Worm (Caenorhabditis elegans) whole organism, midembryonic: ENCODE data around the gene glb-4.

ENCODE experiments used
- T22C8.4 ChIP-seq: fragments of 200-800 bp; sonication (Bioruptor generic); IDR thresholded peaks from 2 replicates; pipeline ENCODE4 v1.3.6; 2022; ENCODE audit warnings: missing genetic modification characterization, missing compliant biosample characterization
- cog-1 ChIP-seq: sonication (generic microtip); optimal IDR thresholded peaks from 2 replicates; lab custom pipeline; 2016; ENCODE audit warnings: missing genetic modification characterization, missing compliant biosample characterization
- flt-1 ChIP-seq: fragments of 200-800 bp; sonication (Bioruptor generic); IDR thresholded peaks from 2 replicates; pipeline ENCODE4 v1.3.6; 2022; ENCODE audit warnings: missing genetic modification characterization, missing compliant biosample characterization
- klf-2 ChIP-seq: fragments of 200-800 bp; sonication (Bioruptor generic); conservative IDR thresholded peaks from 2 replicates; pipeline ENCODE4 v1.3.6; 2022; ENCODE audit warnings: missing genetic modification reagents, missing genetic modification characterization, missing compliant biosample characterization
- med-1 ChIP-seq: sonication (generic microtip); optimal IDR thresholded peaks from 2 replicates; lab custom pipeline; 2017; ENCODE audit warnings: missing genetic modification characterization, mild to moderate bottlenecking, missing compliant biosample characterization, antibody characterized with exemption, missing genetic modification reagents; ENCODE audit not compliant: insufficient read depth
- ref-1 ChIP-seq: fragments of 200-800 bp; sonication (Bioruptor generic); conservative IDR thresholded peaks from 2 replicates; pipeline ENCODE4 v1.3.6; 2022; ENCODE audit warnings: missing genetic modification reagents, missing genetic modification characterization, missing compliant biosample characterization
- tab-1 ChIP-seq: fragments of 200-800 bp; sonication (Bioruptor generic); IDR thresholded peaks from 2 replicates; pipeline ENCODE4 v1.3.6; 2022; ENCODE audit warnings: missing genetic modification characterization, missing compliant biosample characterization
- ztf-23 ChIP-seq: fragments of 200-800 bp; sonication (Bioruptor generic); IDR thresholded peaks from 2 replicates; pipeline ENCODE4 v1.3.6; 2022; ENCODE audit warnings: missing genetic modification reagents, missing genetic modification characterization, missing compliant biosample characterization
- ztf-29 ChIP-seq: fragments of 200-800 bp; sonication (Bioruptor generic); IDR thresholded peaks from 2 replicates; pipeline ENCODE4 v1.3.6; 2022; ENCODE audit warnings: missing genetic modification reagents, missing genetic modification characterization, missing compliant biosample characterization

Gene glb-4

DNA sequence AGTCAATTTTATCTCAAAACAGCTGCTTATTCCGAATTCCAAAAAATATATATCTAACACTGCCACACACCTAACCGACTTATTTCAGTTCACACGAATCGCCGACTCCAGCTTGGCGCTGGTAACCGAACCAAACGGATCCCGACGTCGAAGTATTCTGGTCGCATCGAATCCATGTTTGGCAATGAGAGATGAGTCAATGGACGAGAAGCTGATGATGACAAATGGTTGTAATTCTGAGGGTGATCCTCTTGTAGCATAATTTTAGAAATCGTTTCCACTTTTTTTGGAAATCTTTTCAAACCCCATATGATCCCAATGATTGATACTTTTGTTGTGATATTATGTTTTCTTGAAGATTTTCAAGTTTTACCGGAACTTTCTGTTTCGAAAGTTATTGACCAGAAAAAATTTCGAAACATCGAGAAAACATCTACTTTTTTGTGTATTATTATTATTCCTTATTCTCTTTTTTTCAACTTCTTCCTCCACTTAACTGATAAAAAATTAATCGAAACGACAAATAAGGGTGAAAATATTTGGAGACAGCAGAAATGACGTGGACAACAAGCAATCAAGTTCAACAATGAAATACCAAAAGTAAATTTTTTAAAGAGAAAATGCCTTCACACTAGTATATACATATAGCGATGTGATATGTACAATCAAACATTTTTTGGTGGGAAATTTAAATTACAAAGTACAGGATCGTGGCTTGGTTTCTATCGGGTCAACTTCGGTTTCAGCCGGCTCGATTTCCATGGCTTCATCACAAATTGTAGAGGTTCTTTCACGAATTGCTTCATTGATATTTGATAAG, 39.1 kb upstream of the glb-4 start:
- TF ChIP-seq cog-1 (tag; lab: Kevin White, UChicago) = no peak
- no peak for TF ChIP-seq ztf-29 (GFP tag; lab: Robert Waterston, UW)
- TF ChIP-seq med-1 (GFP tag; lab: Kevin White, UChicago) = no peak
- no peak for TF ChIP-seq ref-1 (GFP tag; lab: Robert Waterston, UW)
- no peak for TF ChIP-seq tab-1 (GFP tag; lab: Robert Waterston, UW)

DNA sequence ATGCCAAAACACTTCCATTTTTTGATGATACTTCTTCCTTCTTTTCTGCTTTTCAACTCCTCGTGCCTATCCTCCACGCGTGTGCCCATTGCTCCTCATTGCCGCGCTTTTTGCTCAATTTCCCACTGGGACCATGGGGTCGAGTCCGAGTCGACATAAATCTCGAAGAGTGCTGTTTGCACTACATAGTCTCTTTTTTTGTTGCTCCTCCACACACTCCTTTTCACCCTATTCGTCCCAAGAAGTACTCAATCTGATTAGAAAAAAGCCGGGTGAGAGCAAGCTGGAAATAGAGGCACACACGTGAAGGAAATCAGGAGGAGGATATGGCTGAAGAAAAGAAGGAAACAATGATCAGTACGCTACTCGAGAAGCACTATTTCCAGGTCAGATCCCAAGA, 31.6 kb upstream of the glb-4 start, which contains the start of gene arrd-6:
TSS of gene arrd-6 (plus strand) at position 169 of the 400 bp plus-strand sequence.
- TF ChIP-seq T22C8.4 (GFP tag; lab: Robert Waterston, UW) (no peak), cog-1 (tag; lab: Kevin White, UChicago) (no peak), tab-1 (GFP tag; lab: Robert Waterston, UW) (no peak), flt-1 (no peak), ztf-29 (GFP tag; lab: Robert Waterston, UW) (no peak), ref-1 (GFP tag; lab: Robert Waterston, UW) (no peak), klf-2 (GFP tag; lab: Robert Waterston, UW) (no peak), ztf-23 (GFP tag; lab: Robert Waterston, UW) (no peak), med-1 (GFP tag; lab: Kevin White, UChicago) (no peak)

DNA sequence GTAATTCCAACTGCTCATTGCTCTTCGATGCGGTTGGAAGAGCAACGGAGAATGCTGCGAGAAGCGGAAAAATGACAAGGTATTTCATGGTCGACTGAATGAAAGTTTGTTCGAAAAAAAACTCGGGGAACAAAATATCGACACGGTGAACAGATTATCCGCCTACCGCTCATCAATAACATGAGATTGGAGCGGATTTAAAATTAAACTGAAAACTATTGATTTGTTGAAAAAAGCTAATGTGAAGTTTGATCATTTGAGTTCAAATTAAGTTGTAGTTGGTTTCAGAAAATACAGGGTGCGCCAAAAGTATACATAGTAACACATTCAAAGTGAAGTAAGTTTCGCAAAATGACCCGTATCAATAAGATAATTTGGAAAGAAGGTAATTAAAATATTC, 29.1 kb upstream of the glb-4 start, which contains the start of gene F40F8.4:
TSS of gene F40F8.4 (minus strand) at position 101 of the 400 bp plus-strand sequence.
- TF ChIP-seq ref-1 (GFP tag; lab: Robert Waterston, UW) = no peak
- TF ChIP-seq med-1 (GFP tag; lab: Kevin White, UChicago) = no peak
- TF ChIP-seq tab-1 (GFP tag; lab: Robert Waterston, UW) = no peak
- TF ChIP-seq flt-1 = no peak
- no peak for TF ChIP-seq ztf-23 (GFP tag; lab: Robert Waterston, UW)
- no peak for TF ChIP-seq ztf-29 (GFP tag; lab: Robert Waterston, UW)
- no peak for TF ChIP-seq T22C8.4 (GFP tag; lab: Robert Waterston, UW)
- no peak for TF ChIP-seq klf-2 (GFP tag; lab: Robert Waterston, UW)
- TF ChIP-seq cog-1 (tag; lab: Kevin White, UChicago) = no peak

DNA sequence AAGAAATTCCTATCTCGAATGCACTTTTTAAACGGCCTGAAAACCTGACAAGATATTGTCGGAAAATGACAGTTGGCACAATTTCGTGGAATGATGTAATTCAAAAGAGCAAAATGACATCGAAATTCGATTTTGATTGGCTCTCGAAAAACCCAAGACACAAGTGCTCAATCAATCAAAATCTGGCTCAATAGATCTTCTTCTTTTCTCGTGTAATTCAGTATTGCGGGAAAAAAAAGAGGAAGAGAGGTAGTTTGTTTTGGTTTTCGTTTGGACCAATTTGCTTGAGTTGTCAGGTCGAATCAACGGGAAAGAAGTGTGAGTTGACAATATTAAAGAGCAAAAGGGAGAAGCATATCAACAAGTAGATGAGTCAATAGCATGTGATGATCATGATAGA, 24.8 kb upstream of the glb-4 start:
- no peak for TF ChIP-seq ztf-29 (GFP tag; lab: Robert Waterston, UW)
- no peak for TF ChIP-seq med-1 (GFP tag; lab: Kevin White, UChicago)

DNA sequence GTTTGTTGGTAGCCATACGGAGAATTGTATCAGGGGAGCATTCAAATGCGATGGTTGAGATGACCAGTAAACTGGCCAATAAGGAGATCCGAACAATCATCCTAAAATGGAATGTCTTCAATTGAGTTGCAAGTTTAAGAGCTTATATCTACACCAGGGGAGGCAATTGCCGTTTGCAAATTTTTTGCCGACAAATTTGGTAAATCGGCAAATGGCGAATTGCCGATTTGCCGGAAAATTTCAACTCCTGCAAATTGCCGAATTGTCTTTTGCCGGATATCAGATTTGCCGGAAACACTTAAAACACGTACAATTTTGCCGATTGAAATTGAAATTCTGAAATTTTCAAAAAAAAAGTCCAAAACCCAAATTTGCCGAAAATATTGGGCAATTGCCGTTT, 23.8 kb upstream of the glb-4 start, which contains the start of gene F40F8.5:
TSS of gene F40F8.5 (minus strand) at position 101 of the 400 bp plus-strand sequence.
- no peak for TF ChIP-seq tab-1 (GFP tag; lab: Robert Waterston, UW)
- no peak for TF ChIP-seq med-1 (GFP tag; lab: Kevin White, UChicago)
- no peak for TF ChIP-seq klf-2 (GFP tag; lab: Robert Waterston, UW)
- TF ChIP-seq cog-1 (tag; lab: Kevin White, UChicago) = no peak
- no peak for TF ChIP-seq flt-1
- TF ChIP-seq ztf-29 (GFP tag; lab: Robert Waterston, UW) = no peak
- TF ChIP-seq ref-1 (GFP tag; lab: Robert Waterston, UW) = no peak
- TF ChIP-seq T22C8.4 (GFP tag; lab: Robert Waterston, UW) = no peak
- TF ChIP-seq ztf-23 (GFP tag; lab: Robert Waterston, UW) = no peak

DNA sequence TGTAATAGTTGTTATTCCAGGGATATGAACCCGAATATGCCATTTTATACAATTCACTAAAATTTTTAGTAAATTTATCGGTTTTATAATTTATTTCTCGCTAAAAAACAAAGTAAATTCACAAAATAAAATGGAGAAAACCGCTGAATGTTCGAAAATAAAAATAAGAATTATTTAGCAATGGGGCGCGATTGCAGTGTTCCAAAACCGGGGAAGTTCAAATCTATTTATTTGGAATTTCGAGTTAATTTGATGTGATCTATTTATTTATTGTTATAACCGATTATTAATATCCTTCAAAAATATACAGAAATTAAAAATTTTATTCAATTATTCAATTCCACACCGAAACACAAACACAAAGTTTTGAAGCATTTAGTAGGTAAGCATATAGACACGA, 21.5 kb upstream of the glb-4 start, which contains the start of gene F40F8.11:
TSS of gene F40F8.11 (minus strand) at position 49 of the 400 bp plus-strand sequence.
- TF ChIP-seq cog-1 (tag; lab: Kevin White, UChicago) (peak; percentile 10), flt-1 (no peak), T22C8.4 (GFP tag; lab: Robert Waterston, UW) (no peak)

DNA sequence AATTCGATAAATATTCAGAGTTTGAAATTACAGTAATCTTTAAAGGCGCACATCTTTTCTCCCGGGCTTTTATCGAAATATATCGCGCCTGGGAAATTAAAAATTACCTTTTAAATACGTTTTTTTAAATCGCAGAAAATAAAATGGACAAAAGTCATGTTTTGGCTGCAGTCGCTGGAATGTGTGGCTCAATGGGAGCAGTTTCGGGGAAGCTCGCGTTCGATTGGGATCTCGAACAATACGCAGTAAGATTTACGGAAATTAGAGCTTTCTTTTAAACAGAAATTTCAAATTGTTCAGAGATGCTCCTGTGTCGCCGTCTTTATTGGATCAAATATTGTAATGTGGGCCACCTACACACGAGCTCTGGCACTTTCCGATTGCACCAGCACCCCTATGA, 18.5 kb upstream of the glb-4 start, which contains the start of gene F40F8.12:
TSS of gene F40F8.12 (plus strand) at position 301 of the 400 bp plus-strand sequence.
- TF ChIP-seq cog-1 (tag; lab: Kevin White, UChicago) (no peak), klf-2 (GFP tag; lab: Robert Waterston, UW) (no peak), tab-1 (GFP tag; lab: Robert Waterston, UW) (no peak), ztf-23 (GFP tag; lab: Robert Waterston, UW) (no peak), flt-1 (no peak), med-1 (GFP tag; lab: Kevin White, UChicago) (no peak), ztf-29 (GFP tag; lab: Robert Waterston, UW) (no peak), ref-1 (GFP tag; lab: Robert Waterston, UW) (no peak), T22C8.4 (GFP tag; lab: Robert Waterston, UW) (no peak)

DNA sequence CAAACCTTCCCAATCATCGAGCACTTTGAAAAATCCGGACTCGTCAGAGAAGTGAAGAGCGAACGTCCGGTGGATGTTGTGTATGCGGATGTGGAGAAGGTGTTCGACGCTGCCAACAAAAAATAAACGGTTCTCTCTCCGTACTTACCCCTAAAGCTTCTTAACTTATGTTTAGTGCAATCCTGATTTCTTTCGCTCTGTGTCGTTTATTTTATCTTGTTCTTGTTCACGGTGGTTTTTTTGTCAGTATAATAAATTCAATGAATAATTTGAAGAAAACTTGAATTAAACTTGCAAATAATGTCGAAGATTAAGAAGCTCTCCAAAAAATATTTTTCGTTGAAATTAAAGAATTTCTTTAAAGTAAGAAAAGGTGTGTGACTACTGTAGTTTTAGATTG, 18.0 kb upstream of the glb-4 start, which contains the start of gene F40F8.3:
TSS of gene F40F8.3 (plus strand) at position 301 of the 400 bp plus-strand sequence.
- TF ChIP-seq T22C8.4 (GFP tag; lab: Robert Waterston, UW) (no peak), ref-1 (GFP tag; lab: Robert Waterston, UW) (no peak), cog-1 (tag; lab: Kevin White, UChicago) (no peak), flt-1 (no peak), ztf-29 (GFP tag; lab: Robert Waterston, UW) (no peak), ztf-23 (GFP tag; lab: Robert Waterston, UW) (no peak), klf-2 (GFP tag; lab: Robert Waterston, UW) (no peak), tab-1 (GFP tag; lab: Robert Waterston, UW) (no peak), med-1 (GFP tag; lab: Kevin White, UChicago) (no peak)

DNA sequence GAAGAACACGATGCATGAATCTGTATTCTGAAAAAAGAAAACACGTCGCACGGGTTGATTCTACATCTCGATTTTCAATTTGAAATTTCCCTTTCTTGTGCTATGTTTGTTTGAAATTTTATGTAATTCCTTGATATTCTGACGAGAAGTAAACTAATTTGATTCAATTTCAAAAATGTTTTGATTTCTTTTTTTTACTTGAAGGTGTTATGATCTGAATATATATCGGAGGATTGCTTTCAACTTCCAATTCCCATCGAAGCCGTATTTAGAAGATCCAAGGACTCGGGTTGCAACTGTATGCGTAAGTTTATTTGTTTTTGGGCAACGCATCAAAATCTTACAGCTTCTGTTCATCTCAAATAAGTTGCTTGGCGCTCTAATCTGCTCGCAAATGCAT, 16.4 kb upstream of the glb-4 start, which contains the start of gene F40F8.1:
TSS of gene F40F8.1 (plus strand) at position 301 of the 400 bp plus-strand sequence.
- TF ChIP-seq cog-1 (tag; lab: Kevin White, UChicago) (no peak), T22C8.4 (GFP tag; lab: Robert Waterston, UW) (no peak), ztf-29 (GFP tag; lab: Robert Waterston, UW) (no peak)
